Worm (Caenorhabditis elegans) whole organism, L3 larva: ENCODE results near the gene mtl-2.

ENCODE experiments used
- aly-2 ChIP-seq: fragments of 150-350 bp; optimal IDR thresholded peaks from 2 replicates; lab custom pipeline; 2014; ENCODE audit warnings: missing biosample characterization, missing genetic modification characterization
- ama-1 ChIP-seq: fragments of 150-350 bp; optimal IDR thresholded peaks from 2 replicates; lab custom pipeline; 2018
- ceh-82 ChIP-seq: fragments of 150-350 bp; optimal IDR thresholded peaks from 2 replicates; lab custom pipeline; 2014; ENCODE audit warnings: missing biosample characterization, missing genetic modification characterization
- ceh-9 ChIP-seq: sonication (generic microtip); optimal IDR thresholded peaks from 2 replicates; lab custom pipeline; 2018; ENCODE audit warnings: missing biosample characterization, missing genetic modification characterization
- daf-12 ChIP-seq: fragments of 150-350 bp; optimal IDR thresholded peaks from 2 replicates; lab custom pipeline; 2014; ENCODE audit warnings: missing biosample characterization, missing genetic modification reagents, missing genetic modification characterization
- egl-27 ChIP-seq: sonication (generic microtip); optimal IDR thresholded peaks from 4 replicates; lab custom pipeline; 2017; ENCODE audit warnings: missing biosample characterization, missing genetic modification reagents, missing genetic modification characterization
- fkh-10 ChIP-seq: sonication (generic microtip); optimal IDR thresholded peaks from 2 replicates; lab custom pipeline; 2017; ENCODE audit warnings: missing biosample characterization, missing genetic modification reagents, missing genetic modification characterization
- jun-1 ChIP-seq: fragments of 150-350 bp; optimal IDR thresholded peaks from 2 replicates; lab custom pipeline; 2014; ENCODE audit warnings: missing biosample characterization, missing genetic modification reagents, missing genetic modification characterization
- lin-15B ChIP-seq: fragments of 150-350 bp; optimal IDR thresholded peaks from 2 replicates; lab custom pipeline; 2014; ENCODE audit warnings: missing biosample characterization, missing genetic modification characterization
- mdl-1 ChIP-seq: fragments of 150-350 bp; optimal IDR thresholded peaks from 2 replicates; lab custom pipeline; 2014; ENCODE audit warnings: missing biosample characterization, missing genetic modification characterization
- nfya-1 ChIP-seq: sonication (generic microtip); optimal IDR thresholded peaks from 2 replicates; lab custom pipeline; 2017; ENCODE audit warnings: missing genetic modification characterization, mild to moderate bottlenecking, missing compliant biosample characterization, antibody characterized with exemption, moderate library complexity; ENCODE audit not compliant: insufficient read depth
- nhr-237 ChIP-seq: fragments of 150-350 bp; optimal IDR thresholded peaks from 2 replicates; lab custom pipeline; 2014; ENCODE audit warnings: missing biosample characterization, missing genetic modification characterization
- pha-4 ChIP-seq: fragments of 150-350 bp; optimal IDR thresholded peaks from 2 replicates; lab custom pipeline; 2014; ENCODE audit warnings: missing biosample characterization, missing genetic modification reagents, missing genetic modification characterization
- sea-2 ChIP-seq: fragments of 150-350 bp; sonication (generic microtip); optimal IDR thresholded peaks from 4 replicates; lab custom pipeline; 2014; ENCODE audit warnings: missing biosample characterization, missing genetic modification reagents, missing genetic modification characterization

- TF ChIP-seq mdl-1 (no peak), sea-2 (GFP tag; lab: Kevin White, UChicago) (no peak), jun-1 (peak; percentile 28), ceh-9 (no peak), aly-2 (tag; lab: Kevin White, UChicago) (no peak), nfya-1 (tag; lab: Kevin White, UChicago) (peak; percentile 78), pha-4 (tag; lab: Kevin White, UChicago) (peak; percentile 79), ama-1 (lab: Kevin White, UChicago) (peak; percentile 58), ceh-82 (tag; lab: Kevin White, UChicago) (no peak), fkh-10 (peak; percentile 21), nhr-237 (tag; lab: Kevin White, UChicago) (no peak), lin-15B (tag; lab: Kevin White, UChicago) (peak; percentile 80), egl-27 (tag; lab: Kevin White, UChicago) (no peak), daf-12 (no peak)
Observed at ce11 chrV:14012002-14012554, 6.4 kb downstream of the mtl-2 start, which contains the start of the genes ddx-17 and aip-1.
